Worm (Caenorhabditis elegans) whole organism, L1 larva: ENCODE measurements around the gene tat-1.
A peak's percentile ranks its signal among the peaks of the same experiment; 100 is the strongest.

Experiments used
- C04F5.9 ChIP-seq: sonication (generic microtip); optimal IDR thresholded peaks from 2 replicates; lab custom pipeline; 2016; ENCODE audit warnings: missing genetic modification characterization, missing compliant biosample characterization
- C16A3.4 ChIP-seq: fragments of 150-350 bp; optimal IDR thresholded peaks from 2 replicates; lab custom pipeline; 2014; ENCODE audit warnings: missing biosample characterization, missing genetic modification characterization
- F16B12.6 ChIP-seq: fragments of 150-350 bp; optimal IDR thresholded peaks from 2 replicates; lab custom pipeline; 2014; ENCODE audit warnings: missing biosample characterization, missing genetic modification characterization
- Y116A8C.19 ChIP-seq: sonication (generic microtip); optimal IDR thresholded peaks from 2 replicates; lab custom pipeline; 2016; ENCODE audit warnings: missing compliant biosample characterization, missing genetic modification characterization, borderline replicate concordance
- aha-1 ChIP-seq: fragments of 150-350 bp; optimal IDR thresholded peaks from 2 replicates; lab custom pipeline; 2014; ENCODE audit warnings: missing biosample characterization, missing genetic modification characterization
- alr-1 ChIP-seq: fragments of 200-800 bp; sonication (Bioruptor generic); optimal IDR thresholded peaks from 2 replicates; lab custom pipeline; 2018; ENCODE audit warnings: borderline replicate concordance, mild to moderate bottlenecking, missing genetic modification characterization, missing compliant biosample characterization
- aly-2 ChIP-seq: fragments of 150-350 bp; optimal IDR thresholded peaks from 2 replicates; lab custom pipeline; 2014; ENCODE audit warnings: missing biosample characterization, missing genetic modification characterization
- ama-1 ChIP-seq: fragments of 150-350 bp; optimal IDR thresholded peaks from 2 replicates; lab custom pipeline; 2014
- blmp-1 ChIP-seq: fragments of 150-350 bp; optimal IDR thresholded peaks from 2 replicates; lab custom pipeline; 2014; ENCODE audit warnings: missing biosample characterization, missing genetic modification characterization
- ceh-8 ChIP-seq: fragments of 200-800 bp; sonication (Bioruptor generic); optimal IDR thresholded peaks from 2 replicates; lab custom pipeline; 2018; ENCODE audit warnings: mild to moderate bottlenecking, missing genetic modification characterization, moderate library complexity, missing compliant biosample characterization
- ceh-82 ChIP-seq, 3 experiments: fragments of 150-350 bp in 1 of 3; sonication (generic microtip) in 2 of 3; optimal IDR thresholded peaks; 2 replicates each; lab custom pipeline; 2014 to 2017; ENCODE audit warnings: missing biosample characterization in 3 of 3, missing genetic modification characterization in 3 of 3
- ceh-88 ChIP-seq: fragments of 200-800 bp; sonication (Bioruptor generic); IDR thresholded peaks from 2 replicates; pipeline ENCODE4 v1.3.6; 2022; ENCODE audit warnings: missing genetic modification characterization, missing compliant biosample characterization
- ceh-90 ChIP-seq: sonication (generic microtip); optimal IDR thresholded peaks from 2 replicates; lab custom pipeline; 2016; ENCODE audit warnings: missing genetic modification characterization, missing compliant biosample characterization
- ces-1 ChIP-seq: fragments of 150-350 bp; optimal IDR thresholded peaks from 2 replicates; lab custom pipeline; 2014; ENCODE audit warnings: missing biosample characterization, missing genetic modification reagents, missing genetic modification characterization
- efl-3 ChIP-seq: fragments of 200-800 bp; sonication (Bioruptor generic); optimal IDR thresholded peaks from 2 replicates; lab custom pipeline; 2018; ENCODE audit warnings: mild to moderate bottlenecking, missing genetic modification characterization, missing compliant biosample characterization
- egl-13 ChIP-seq: sonication (generic microtip); optimal IDR thresholded peaks from 2 replicates; lab custom pipeline; 2016; ENCODE audit warnings: missing genotype, missing genetic modification reagents, missing genetic modification characterization, missing compliant biosample characterization
- elt-3 ChIP-seq, 6 experiments: fragments of 150-350 bp in 1 of 6; sonication (generic microtip); optimal IDR thresholded peaks; 2 replicates each; lab custom pipeline; 2017 to 2018; ENCODE audit warnings: missing biosample characterization in 6 of 6, missing genetic modification characterization in 6 of 6, inconsistent platforms in 1 of 6
- ets-5 ChIP-seq: fragments of 200-800 bp; sonication (Bioruptor generic); IDR thresholded peaks from 2 replicates; pipeline ENCODE4 v1.3.6; 2022; ENCODE audit warnings: missing genetic modification characterization, missing compliant biosample characterization
- fkh-10 ChIP-seq: sonication (generic microtip); optimal IDR thresholded peaks from 2 replicates; lab custom pipeline; 2017; ENCODE audit warnings: missing biosample characterization, missing genetic modification reagents, missing genetic modification characterization
- fkh-4 ChIP-seq: sonication (generic microtip); optimal IDR thresholded peaks from 2 replicates; lab custom pipeline; 2016; ENCODE audit warnings: missing compliant biosample characterization, missing genetic modification characterization, borderline replicate concordance
- fkh-8 ChIP-seq: sonication (generic microtip); optimal IDR thresholded peaks from 2 replicates; lab custom pipeline; 2016; ENCODE audit warnings: mild to moderate bottlenecking, missing genetic modification characterization, missing compliant biosample characterization
- grh-1 ChIP-seq: fragments of 200-800 bp; sonication (Bioruptor generic); IDR thresholded peaks from 2 replicates; pipeline ENCODE4 v1.3.6; 2022; ENCODE audit warnings: missing genetic modification reagents, missing genetic modification characterization, missing compliant biosample characterization
- hlh-4 ChIP-seq: sonication (generic microtip); optimal IDR thresholded peaks from 2 replicates; lab custom pipeline; 2016; ENCODE audit warnings: mild to moderate bottlenecking, missing genetic modification characterization, missing compliant biosample characterization
- hpl-2 ChIP-seq: fragments of 150-350 bp; optimal IDR thresholded peaks from 2 replicates; lab custom pipeline; 2014; ENCODE audit warnings: missing biosample characterization, missing genetic modification reagents, missing genetic modification characterization
- isw-1 ChIP-seq: fragments of 200-800 bp; sonication (Bioruptor generic); IDR thresholded peaks from 2 replicates; pipeline ENCODE4 v1.3.6; 2022; ENCODE audit warnings: missing genetic modification characterization, missing compliant biosample characterization
- jun-1 ChIP-seq: fragments of 150-350 bp; optimal IDR thresholded peaks from 2 replicates; lab custom pipeline; 2014; ENCODE audit warnings: missing biosample characterization, missing genetic modification reagents, missing genetic modification characterization
- lin-39 ChIP-seq: fragments of 150-350 bp; optimal IDR thresholded peaks from 2 replicates; lab custom pipeline; 2014; ENCODE audit warnings: missing biosample characterization, missing genetic modification reagents, missing genetic modification characterization
- lir-3 ChIP-seq: sonication (generic microtip); optimal IDR thresholded peaks from 2 replicates; lab custom pipeline; 2016; ENCODE audit warnings: mild to moderate bottlenecking, missing genetic modification characterization, moderate library complexity, missing compliant biosample characterization; ENCODE audit not compliant: poor library complexity
- mep-1 ChIP-seq: fragments of 150-350 bp; optimal IDR thresholded peaks from 2 replicates; lab custom pipeline; 2014; ENCODE audit warnings: missing biosample characterization, missing genetic modification characterization
- nhr-11 ChIP-seq: fragments of 150-350 bp; optimal IDR thresholded peaks from 2 replicates; lab custom pipeline; 2014; ENCODE audit warnings: missing biosample characterization, missing genetic modification characterization
- nhr-12 ChIP-seq: sonication (generic microtip); optimal IDR thresholded peaks from 2 replicates; lab custom pipeline; 2017; ENCODE audit warnings: missing biosample characterization, missing genetic modification characterization
- nhr-19 ChIP-seq: fragments of 200-800 bp; sonication (Bioruptor generic); conservative IDR thresholded peaks from 2 replicates; pipeline ENCODE4 v1.3.6; 2022; ENCODE audit warnings: missing genetic modification characterization, missing compliant biosample characterization
- nhr-20 ChIP-seq: sonication (generic microtip); optimal IDR thresholded peaks from 2 replicates; lab custom pipeline; 2016; ENCODE audit warnings: mild to moderate bottlenecking, missing genetic modification characterization, missing compliant biosample characterization
- nhr-28 ChIP-seq: fragments of 150-350 bp; optimal IDR thresholded peaks from 2 replicates; lab custom pipeline; 2014; ENCODE audit warnings: missing biosample characterization, missing genetic modification characterization
- nhr-47 ChIP-seq: sonication (generic microtip); optimal IDR thresholded peaks from 2 replicates; lab custom pipeline; 2016; ENCODE audit warnings: mild to moderate bottlenecking, missing genetic modification characterization, moderate library complexity, missing compliant biosample characterization
- nhr-71 ChIP-seq: sonication (generic microtip); optimal IDR thresholded peaks from 2 replicates; lab custom pipeline; 2016; ENCODE audit warnings: mild to moderate bottlenecking, missing genetic modification characterization, moderate library complexity, missing compliant biosample characterization
- nhr-76 ChIP-seq: sonication (generic microtip); optimal IDR thresholded peaks from 2 replicates; lab custom pipeline; 2017; ENCODE audit warnings: missing biosample characterization, missing genetic modification characterization
- nhr-77 ChIP-seq: fragments of 150-350 bp; optimal IDR thresholded peaks from 2 replicates; lab custom pipeline; 2014; ENCODE audit warnings: missing biosample characterization, missing genetic modification characterization
- nhr-84 ChIP-seq: sonication (generic microtip); optimal IDR thresholded peaks from 2 replicates; lab custom pipeline; 2017; ENCODE audit warnings: missing biosample characterization, missing genetic modification characterization
- pag-3 ChIP-seq: sonication (generic microtip); optimal IDR thresholded peaks from 2 replicates; lab custom pipeline; 2017; ENCODE audit warnings: missing genetic modification characterization, mild to moderate bottlenecking, missing compliant biosample characterization, antibody characterized with exemption, borderline replicate concordance; ENCODE audit not compliant: insufficient read depth
- rnt-1 ChIP-seq: sonication (generic microtip); optimal IDR thresholded peaks from 2 replicates; lab custom pipeline; 2016; ENCODE audit warnings: mild to moderate bottlenecking, missing genetic modification characterization, moderate library complexity, missing compliant biosample characterization
- skn-1 ChIP-seq: fragments of 150-350 bp; optimal IDR thresholded peaks from 2 replicates; lab custom pipeline; 2014; ENCODE audit warnings: missing biosample characterization, missing genetic modification characterization
- snpc-4 ChIP-seq: fragments of 150-350 bp; optimal IDR thresholded peaks from 2 replicates; lab custom pipeline; 2014; ENCODE audit warnings: missing biosample characterization, missing genetic modification characterization
- snu-23 ChIP-seq: sonication (generic microtip); optimal IDR thresholded peaks from 2 replicates; lab custom pipeline; 2016; ENCODE audit warnings: missing genetic modification characterization, missing compliant biosample characterization
- sptf-1 ChIP-seq: fragments of 150-350 bp; optimal IDR thresholded peaks from 2 replicates; lab custom pipeline; 2014; ENCODE audit warnings: missing biosample characterization, missing genetic modification characterization
- tbx-2 ChIP-seq: sonication (generic microtip); optimal IDR thresholded peaks from 2 replicates; lab custom pipeline; 2016; ENCODE audit warnings: missing genetic modification characterization, missing compliant biosample characterization
- unc-130 ChIP-seq: fragments of 150-350 bp; optimal IDR thresholded peaks from 2 replicates; lab custom pipeline; 2017; ENCODE audit warnings: missing biosample characterization, missing genetic modification characterization, inconsistent platforms
- unc-30 ChIP-seq: sonication (generic microtip); optimal IDR thresholded peaks from 2 replicates; lab custom pipeline; 2017; ENCODE audit warnings: missing biosample characterization, missing genetic modification characterization
- unc-86 ChIP-seq: sonication (generic microtip); optimal IDR thresholded peaks from 2 replicates; lab custom pipeline; 2016; ENCODE audit warnings: missing genetic modification characterization, missing compliant biosample characterization
- unc-98 ChIP-seq: fragments of 200-800 bp; sonication (Bioruptor generic); IDR thresholded peaks from 2 replicates; pipeline ENCODE4 v1.3.6; 2022; ENCODE audit warnings: missing genetic modification characterization, missing compliant biosample characterization
- zip-4 ChIP-seq: fragments of 200-800 bp; sonication (Bioruptor generic); optimal IDR thresholded peaks from 2 replicates; lab custom pipeline; 2018; ENCODE audit warnings: mild to moderate bottlenecking, missing genetic modification characterization, moderate library complexity, missing compliant biosample characterization
- ztf-11 ChIP-seq, 2 experiments: sonication (generic microtip); optimal IDR thresholded peaks; 2 replicates each; lab custom pipeline; 2016 to 2017; ENCODE audit warnings: missing genetic modification characterization in 2 of 2, missing biosample characterization in 1 of 2, missing compliant biosample characterization in 1 of 2
- ztf-4 ChIP-seq: fragments of 150-350 bp; optimal IDR thresholded peaks from 2 replicates; lab custom pipeline; 2014; ENCODE audit warnings: missing biosample characterization, missing genetic modification characterization

The tat-1 gene

ce11 chrIII:12429579-12430084 lies 8.1 kb upstream of the tat-1 start, which contains the start of gene snr-6 (continued):
- TF ChIP-seq elt-3 (tag; optimal IDR thresholded peaks at IDR 0.05; lab: Kevin White, UChicago) (peak in 2 of 6 experiments; percentile 15 to 33), skn-1 (peak; percentile 90), sptf-1 (tag; lab: Kevin White, UChicago) (no peak), ceh-82 (tag; optimal IDR thresholded peaks at IDR 0.05; lab: Kevin White, UChicago) (peak; percentile 48 to 90 (median 54)), snu-23 (GFP tag; lab: Kevin White, UChicago) (peak; percentile 85), lir-3 (tag; lab: Kevin White, UChicago) (peak; percentile 35), blmp-1 (tag; lab: Kevin White, UChicago) (peak; percentile 62), hpl-2 (GFP tag; lab: Kevin White, UChicago) (no peak), tbx-2 (peak; percentile 71), nhr-77 (tag; lab: Kevin White, UChicago) (peak; percentile 61), grh-1 (GFP tag; lab: Robert Waterston, UW) (peak; percentile 23; the same call in 1 of the 2 replicates), fkh-4 (no peak), nhr-84 (no peak), jun-1 (tag; lab: Kevin White, UChicago) (peak; percentile 41), ceh-90 (tag; lab: Kevin White, UChicago) (peak; percentile 41), nhr-76 (tag; lab: Kevin White, UChicago) (no peak), unc-30 (no peak), efl-3 (GFP tag; lab: Kevin White, UChicago) (no peak), ztf-11 (tag; optimal IDR thresholded peaks at IDR 0.05; lab: Kevin White, UChicago) (peak in 1 of 2 experiments; percentile 22), unc-130 (peak; percentile 85), nhr-71 (tag; lab: Kevin White, UChicago) (no peak), isw-1 (GFP tag; lab: Robert Waterston, UW) (peak; percentile 53), pag-3 (no peak), nhr-28 (tag; lab: Kevin White, UChicago) (no peak), Y116A8C.19 (no peak), nhr-19 (no peak; the same call in 1 of the 2 replicates), mep-1 (peak; percentile 88), snpc-4 (tag; lab: Kevin White, UChicago) (peak; percentile 19), ceh-8 (GFP tag; lab: Kevin White, UChicago) (no peak), hlh-4 (tag; lab: Kevin White, UChicago) (no peak), aly-2 (tag; lab: Kevin White, UChicago) (peak; percentile 72), ets-5 (GFP tag; lab: Robert Waterston, UW) (no peak), ceh-88 (GFP tag; lab: Robert Waterston, UW) (no peak), nhr-11 (tag; lab: Kevin White, UChicago) (no peak), ama-1 (lab: Kevin White, UChicago) (no peak), ztf-4 (no peak), C16A3.4 (tag; lab: Kevin White, UChicago) (peak; percentile 80), nhr-20 (tag; lab: Kevin White, UChicago) (peak; percentile 66), alr-1 (no peak), ces-1 (GFP tag; lab: Kevin White, UChicago) (no peak), F16B12.6 (tag; lab: Kevin White, UChicago) (peak; percentile 98), unc-86 (tag; lab: Kevin White, UChicago) (peak; percentile 59), zip-4 (GFP tag; lab: Kevin White, UChicago) (peak; percentile 14), unc-98 (GFP tag; lab: Robert Waterston, UW) (no peak), fkh-10 (GFP tag; lab: Kevin White, UChicago) (peak; percentile 46), nhr-47 (peak; percentile 83), aha-1 (tag; lab: Kevin White, UChicago) (peak; percentile 2), lin-39 (tag; lab: Kevin White, UChicago) (no peak), nhr-12 (tag; lab: Kevin White, UChicago) (no peak), fkh-8 (tag; lab: Kevin White, UChicago) (peak; percentile 59), rnt-1 (tag; lab: Kevin White, UChicago) (peak; percentile 80), egl-13 (tag; lab: Kevin White, UChicago) (peak; percentile 38), C04F5.9 (peak; percentile 41)
